Worm (Caenorhabditis elegans) whole organism, L4 larva: ENCODE data around the gene ZC262.13.

Experiments
- D1046.2 ChIP-seq: fragments of 200-800 bp; sonication (Bioruptor generic); IDR thresholded peaks from 2 replicates; pipeline ENCODE4 v1.3.6; 2022; ENCODE audit warnings: missing genetic modification characterization, missing compliant biosample characterization
- F10B5.3 ChIP-seq: sonication (generic microtip); optimal IDR thresholded peaks from 2 replicates; lab custom pipeline; 2016; ENCODE audit warnings: mild to moderate bottlenecking, missing genetic modification characterization, missing compliant biosample characterization
- F44E2.7 ChIP-seq: fragments of 200-800 bp; sonication (Bioruptor generic); IDR thresholded peaks from 2 replicates; pipeline ENCODE4 v2.1.2; 2022; ENCODE audit warnings: missing genetic modification characterization, missing compliant biosample characterization
- R02D3.7 ChIP-seq: fragments of 150-350 bp; sonication (generic microtip); optimal IDR thresholded peaks from 3 replicates; lab custom pipeline; 2014; ENCODE audit warnings: missing biosample characterization, missing genetic modification characterization
- Y105C5A.15 ChIP-seq: fragments of 200-800 bp; sonication (Bioruptor generic); IDR thresholded peaks from 2 replicates; pipeline ENCODE4 v1.3.6; 2022; ENCODE audit warnings: missing genetic modification characterization, missing compliant biosample characterization
- Y5F2A.4 ChIP-seq: fragments of 200-800 bp; sonication (Bioruptor generic); optimal IDR thresholded peaks from 2 replicates; lab custom pipeline; 2018; ENCODE audit warnings: mild to moderate bottlenecking, missing genetic modification characterization, missing compliant biosample characterization
- ZK337.2 ChIP-seq: fragments of 200-800 bp; sonication (Bioruptor generic); IDR thresholded peaks from 2 replicates; pipeline ENCODE4 v1.3.6; 2022; ENCODE audit warnings: missing genetic modification reagents, missing genetic modification characterization, missing compliant biosample characterization
- arid-1 ChIP-seq: fragments of 200-800 bp; sonication (Bioruptor generic); conservative IDR thresholded peaks from 2 replicates; pipeline ENCODE4 v1.3.6; 2022; ENCODE audit warnings: missing genetic modification reagents, missing genetic modification characterization, missing compliant biosample characterization
- ceh-28 ChIP-seq: fragments of 150-350 bp; optimal IDR thresholded peaks from 2 replicates; lab custom pipeline; 2014; ENCODE audit warnings: missing biosample characterization, missing genetic modification reagents, missing genetic modification characterization
- ceh-44 ChIP-seq: fragments of 200-800 bp; sonication (Bioruptor generic); IDR thresholded peaks from 2 replicates; pipeline ENCODE4 v1.3.6; 2022; ENCODE audit warnings: missing genetic modification reagents, missing genetic modification characterization, missing compliant biosample characterization
- ceh-62 ChIP-seq: sonication (generic microtip); optimal IDR thresholded peaks from 2 replicates; lab custom pipeline; 2017; ENCODE audit warnings: missing biosample characterization, missing genetic modification characterization
- ceh-82 ChIP-seq: sonication (generic microtip); optimal IDR thresholded peaks from 2 replicates; lab custom pipeline; 2017; ENCODE audit warnings: missing biosample characterization, missing genetic modification characterization
- cey-2 ChIP-seq: sonication (generic microtip); optimal IDR thresholded peaks from 3 replicates; lab custom pipeline; 2017; ENCODE audit warnings: missing genetic modification characterization, mild to moderate bottlenecking, missing compliant biosample characterization, antibody characterized with exemption, borderline replicate concordance; ENCODE audit not compliant: insufficient read depth
- ctbp-1 ChIP-seq: fragments of 200-800 bp; sonication (Bioruptor generic); IDR thresholded peaks from 2 replicates; pipeline ENCODE4 v1.3.6; 2022; ENCODE audit warnings: missing genetic modification reagents, missing genetic modification characterization, missing compliant biosample characterization
- daf-16 ChIP-seq, 3 experiments: sonication (generic microtip); optimal IDR thresholded peaks; 2 replicates each; lab custom pipeline; 2016 to 2017; ENCODE audit warnings: missing genetic modification characterization in 3 of 3, missing genetic modification reagents in 3 of 3, mild to moderate bottlenecking in 2 of 3, missing compliant biosample characterization in 2 of 3, missing biosample characterization in 1 of 3, moderate library complexity in 1 of 3
- dmd-9 ChIP-seq: fragments of 200-800 bp; sonication (Bioruptor generic); IDR thresholded peaks from 2 replicates; pipeline ENCODE4 v1.3.6; 2022; ENCODE audit warnings: missing genetic modification reagents, missing genetic modification characterization, missing compliant biosample characterization
- dpl-1 ChIP-seq: fragments of 150-350 bp; optimal IDR thresholded peaks from 2 replicates; lab custom pipeline; 2014; ENCODE audit warnings: missing biosample characterization, missing genetic modification reagents, missing genetic modification characterization
- duxl-1 ChIP-seq: sonication (generic microtip); optimal IDR thresholded peaks from 2 replicates; lab custom pipeline; 2016; ENCODE audit warnings: mild to moderate bottlenecking, missing genetic modification characterization, moderate library complexity, missing compliant biosample characterization; ENCODE audit not compliant: poor library complexity
- dve-1 ChIP-seq: sonication (generic microtip); optimal IDR thresholded peaks from 2 replicates; lab custom pipeline; 2017; ENCODE audit warnings: antibody characterized with exemption, mild to moderate bottlenecking, missing genetic modification characterization, missing compliant biosample characterization; ENCODE audit not compliant: insufficient read depth
- egl-27 ChIP-seq: sonication (generic microtip); optimal IDR thresholded peaks from 3 replicates; lab custom pipeline; 2017; ENCODE audit warnings: missing biosample characterization, missing genetic modification reagents, missing genetic modification characterization
- egl-43 ChIP-seq: fragments of 200-800 bp; sonication (Bioruptor generic); IDR thresholded peaks from 2 replicates; pipeline ENCODE4 v1.3.6; 2022; ENCODE audit warnings: missing genetic modification reagents, missing genetic modification characterization, missing compliant biosample characterization
- gei-8 ChIP-seq: fragments of 200-800 bp; sonication (Bioruptor generic); optimal IDR thresholded peaks from 2 replicates; lab custom pipeline; 2018; ENCODE audit warnings: mild to moderate bottlenecking, missing genetic modification characterization, missing compliant biosample characterization
- hif-1 ChIP-seq, 2 experiments: sonication (generic microtip); optimal IDR thresholded peaks; 2 replicates each; lab custom pipeline; 2016 to 2017; ENCODE audit warnings: missing compliant biosample characterization in 2 of 2, missing genetic modification characterization in 2 of 2, missing genetic modification reagents in 2 of 2, missing genotype in 2 of 2, mild to moderate bottlenecking in 1 of 2
- hlh-11 ChIP-seq: fragments of 200-800 bp; sonication (Bioruptor generic); optimal IDR thresholded peaks from 2 replicates; lab custom pipeline; 2018; ENCODE audit warnings: mild to moderate bottlenecking, missing genetic modification characterization, missing compliant biosample characterization
- hlh-30 ChIP-seq: sonication (generic microtip); optimal IDR thresholded peaks from 2 replicates; lab custom pipeline; 2017; ENCODE audit warnings: antibody characterized with exemption, mild to moderate bottlenecking, missing genetic modification characterization, missing compliant biosample characterization; ENCODE audit not compliant: insufficient read depth
- jun-1 ChIP-seq: fragments of 150-350 bp; optimal IDR thresholded peaks from 2 replicates; lab custom pipeline; 2014; ENCODE audit warnings: missing biosample characterization, missing genetic modification reagents, missing genetic modification characterization
- lin-1 ChIP-seq: fragments of 200-800 bp; sonication (Bioruptor generic); IDR thresholded peaks from 2 replicates; pipeline ENCODE4 v1.3.6; 2022; ENCODE audit warnings: missing genetic modification reagents, missing genetic modification characterization, missing compliant biosample characterization
- lin-15B ChIP-seq: fragments of 150-350 bp; sonication (generic microtip); optimal IDR thresholded peaks from 3 replicates; lab custom pipeline; 2014; ENCODE audit warnings: missing biosample characterization, missing genetic modification characterization
- lin-38 ChIP-seq: fragments of 200-800 bp; sonication (Bioruptor generic); IDR thresholded peaks from 2 replicates; pipeline ENCODE4 v1.3.6; 2022; ENCODE audit warnings: missing genetic modification reagents, missing genetic modification characterization, missing compliant biosample characterization
- lin-39 ChIP-seq: fragments of 150-350 bp; optimal IDR thresholded peaks from 2 replicates; lab custom pipeline; 2014; ENCODE audit warnings: missing biosample characterization, missing genetic modification reagents, missing genetic modification characterization
- lsy-2 ChIP-seq, 2 experiments: fragments of 150-350 bp in 1 of 2; sonication (generic microtip) in 1 of 2; optimal IDR thresholded peaks; 2 replicates each; lab custom pipeline; 2014 to 2017; ENCODE audit warnings: missing biosample characterization in 2 of 2, missing genetic modification characterization in 2 of 2
- mes-2 ChIP-seq: sonication (generic microtip); optimal IDR thresholded peaks from 2 replicates; lab custom pipeline; 2016; ENCODE audit warnings: missing genotype, mild to moderate bottlenecking, missing genetic modification characterization, missing compliant biosample characterization; ENCODE audit not compliant: poor library complexity, severe bottlenecking
- mxl-3 ChIP-seq: fragments of 200-800 bp; sonication (Bioruptor generic); optimal IDR thresholded peaks from 2 replicates; lab custom pipeline; 2018; ENCODE audit warnings: mild to moderate bottlenecking, missing genetic modification characterization, missing compliant biosample characterization
- nhr-111 ChIP-seq: fragments of 200-800 bp; sonication (Bioruptor generic); optimal IDR thresholded peaks from 2 replicates; lab custom pipeline; 2018; ENCODE audit warnings: mild to moderate bottlenecking, missing genetic modification characterization, missing compliant biosample characterization
- nhr-25 ChIP-seq: sonication (generic microtip); optimal IDR thresholded peaks from 2 replicates; lab custom pipeline; 2017; ENCODE audit warnings: missing genetic modification characterization, mild to moderate bottlenecking, missing compliant biosample characterization, antibody characterized with exemption, moderate library complexity, borderline replicate concordance; ENCODE audit not compliant: insufficient read depth
- nhr-42 ChIP-seq: fragments of 200-800 bp; sonication (Bioruptor generic); IDR thresholded peaks from 2 replicates; pipeline ENCODE4 v1.3.6; 2022; ENCODE audit warnings: missing genetic modification characterization, missing compliant biosample characterization
- nhr-48 ChIP-seq: sonication (generic microtip); optimal IDR thresholded peaks from 2 replicates; lab custom pipeline; 2016; ENCODE audit warnings: mild to moderate bottlenecking, missing genetic modification characterization, missing compliant biosample characterization
- nhr-6 ChIP-seq: fragments of 150-350 bp; optimal IDR thresholded peaks from 2 replicates; lab custom pipeline; 2014; ENCODE audit warnings: missing biosample characterization, missing genetic modification characterization
- pha-4 ChIP-seq, 2 experiments: fragments of 150-350 bp in 1 of 2; fragments of 200-800 bp in 1 of 2; sonication (Bioruptor generic) in 1 of 2; IDR thresholded peaks in 1 of 2; optimal IDR thresholded peaks in 1 of 2; 2 replicates each; pipeline versions ENCODE4 v1.3.6 to Lab custom; 2014 to 2022; ENCODE audit warnings: missing genetic modification characterization in 2 of 2, missing genetic modification reagents in 2 of 2, missing biosample characterization in 1 of 2, missing compliant biosample characterization in 1 of 2
- php-3 ChIP-seq: fragments of 200-800 bp; sonication (Bioruptor generic); IDR thresholded peaks from 2 replicates; pipeline ENCODE4 v1.3.6; 2022; ENCODE audit warnings: missing genetic modification reagents, missing genetic modification characterization, missing compliant biosample characterization
- saeg-2 ChIP-seq: fragments of 200-800 bp; sonication (Bioruptor generic); IDR thresholded peaks from 2 replicates; pipeline ENCODE4 v1.3.6; 2022; ENCODE audit warnings: missing genetic modification reagents, missing genetic modification characterization, missing compliant biosample characterization
- set-16 ChIP-seq: fragments of 200-800 bp; sonication (Bioruptor generic); IDR thresholded peaks from 2 replicates; pipeline ENCODE4 v1.3.6; 2022; ENCODE audit warnings: missing genetic modification reagents, missing genetic modification characterization, missing compliant biosample characterization
- snpc-1.2 ChIP-seq: fragments of 200-800 bp; sonication (Bioruptor generic); IDR thresholded peaks from 2 replicates; pipeline ENCODE4 v1.3.6; 2022; ENCODE audit warnings: missing genetic modification reagents, missing genetic modification characterization, missing compliant biosample characterization
- spr-3 ChIP-seq: fragments of 200-800 bp; sonication (Bioruptor generic); optimal IDR thresholded peaks from 2 replicates; lab custom pipeline; 2018; ENCODE audit warnings: mild to moderate bottlenecking, missing genetic modification characterization, missing compliant biosample characterization
- unc-130 ChIP-seq: sonication (generic microtip); optimal IDR thresholded peaks from 2 replicates; lab custom pipeline; 2016; ENCODE audit warnings: missing genetic modification reagents, missing genetic modification characterization, missing compliant biosample characterization
- zip-11 ChIP-seq: fragments of 200-800 bp; sonication (Bioruptor generic); IDR thresholded peaks from 2 replicates; pipeline ENCODE4 v1.3.6; 2022; ENCODE audit warnings: missing genetic modification characterization, missing compliant biosample characterization

ZC262.13 gene

DNA sequence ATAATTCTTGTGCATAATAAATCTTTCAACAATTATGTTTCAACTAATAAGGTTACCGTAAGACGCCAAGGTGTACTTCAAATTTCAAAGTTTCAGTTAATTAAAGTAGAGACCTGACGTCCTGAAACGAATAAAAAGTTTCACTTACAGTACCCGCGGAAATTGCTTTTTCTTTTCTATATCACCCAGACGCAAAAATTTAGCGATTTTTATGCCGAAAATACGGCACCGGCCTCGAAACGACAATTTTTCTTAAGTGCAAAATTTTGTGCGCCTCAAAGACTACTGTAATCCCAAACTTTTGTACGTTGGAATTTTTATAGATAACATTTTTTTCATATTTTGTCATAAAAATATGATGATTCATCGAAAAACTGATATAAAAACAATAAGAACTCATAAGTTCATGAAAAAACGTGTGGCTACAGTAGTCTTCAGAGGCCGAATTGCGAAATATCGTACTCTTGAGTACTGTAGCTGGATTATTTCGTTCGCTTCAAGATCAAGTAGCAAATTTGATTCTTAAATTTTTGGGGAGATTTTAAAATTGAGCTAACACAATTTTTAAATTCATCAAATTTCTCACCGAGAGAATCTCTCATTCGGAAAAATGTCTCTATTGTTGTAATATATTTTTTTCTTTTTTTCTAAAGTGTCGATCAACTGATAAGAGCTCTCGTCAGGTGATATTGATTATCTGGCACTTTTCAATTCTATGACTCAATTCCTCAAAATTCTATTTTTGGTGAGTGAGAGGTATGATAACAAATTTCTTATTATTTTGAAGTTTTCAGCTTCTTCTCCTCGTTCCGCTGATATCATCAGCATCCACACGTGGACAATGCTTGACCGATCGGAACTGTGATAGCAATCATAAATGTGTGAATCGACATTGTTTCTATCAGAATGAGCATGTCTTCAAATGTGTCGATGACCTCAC lies at the start of gene ZC262.13:
TSS of gene ZC262.13 (plus strand) at position 641 of the 940 bp plus-strand sequence.
- TF ChIP-seq nhr-48 (tag; lab: Kevin White, UChicago): peak; percentile 2
- no peak for TF ChIP-seq D1046.2 (GFP tag; lab: Robert Waterston, UW)
- TF ChIP-seq F44E2.7 (GFP tag; lab: Robert Waterston, UW): no peak
- no peak for TF ChIP-seq Y5F2A.4 (GFP tag; lab: Kevin White, UChicago)
- no peak for TF ChIP-seq nhr-111 (GFP tag; lab: Kevin White, UChicago)
- no peak for TF ChIP-seq dpl-1
- no peak for TF ChIP-seq daf-16 (GFP tag; optimal IDR thresholded peaks at IDR 0.05; lab: Kevin White, UChicago)
- peak; percentile 49 for TF ChIP-seq daf-16 (tag; optimal IDR thresholded peaks at IDR 0.05; lab: Kevin White, UChicago)
- no peak for TF ChIP-seq egl-27 (tag; lab: Kevin White, UChicago)
- no peak for TF ChIP-seq dmd-9 (GFP tag; lab: Robert Waterston, UW)
- TF ChIP-seq pha-4 (GFP tag; IDR thresholded peaks at IDR 0.05; lab: Robert Waterston, UW): peak; percentile 12; the same call in 1 of the 2 replicates
- TF ChIP-seq pha-4 (tag; optimal IDR thresholded peaks at IDR 0.05; lab: Kevin White, UChicago): no peak
- no peak for TF ChIP-seq ZK337.2 (GFP tag; lab: Robert Waterston, UW)
- peak; percentile 55 for TF ChIP-seq hlh-11 (tag; lab: Kevin White, UChicago)
- no peak for TF ChIP-seq cey-2 (tag; lab: Kevin White, UChicago)
- no peak for TF ChIP-seq ceh-44 (GFP tag; lab: Robert Waterston, UW)
- no peak for TF ChIP-seq nhr-25 (tag; lab: Kevin White, UChicago)
- TF ChIP-seq mxl-3 (GFP tag; lab: Kevin White, UChicago): no peak
- TF ChIP-seq lsy-2 (tag; optimal IDR thresholded peaks at IDR 0.05; lab: Kevin White, UChicago): peak in 1 of 2 experiments; percentile 51
- peak; percentile 11 for TF ChIP-seq mes-2 (tag; lab: Kevin White, UChicago)
- TF ChIP-seq nhr-42 (GFP tag; lab: Robert Waterston, UW): no peak
- TF ChIP-seq dve-1: peak; percentile 82
- no peak for TF ChIP-seq Y105C5A.15
- no peak for TF ChIP-seq spr-3
- peak; percentile 2 for TF ChIP-seq jun-1 (tag; lab: Kevin White, UChicago)
- no peak for TF ChIP-seq nhr-6 (tag; lab: Kevin White, UChicago)
- no peak for TF ChIP-seq lin-1 (GFP tag; lab: Robert Waterston, UW)
- TF ChIP-seq gei-8 (GFP tag; lab: Kevin White, UChicago): no peak
- no peak for TF ChIP-seq lin-39 (tag; lab: Kevin White, UChicago)
- no peak for TF ChIP-seq arid-1 (GFP tag; lab: Robert Waterston, UW)
- no peak for TF ChIP-seq R02D3.7 (tag; lab: Kevin White, UChicago)
- TF ChIP-seq hlh-30 (tag; lab: Kevin White, UChicago): peak; percentile 37
- no peak for TF ChIP-seq ceh-28 (tag; lab: Kevin White, UChicago)
- no peak for TF ChIP-seq snpc-1.2 (GFP tag; lab: Robert Waterston, UW)
- no peak for TF ChIP-seq zip-11
- peak; percentile 12; the same call in 1 of the 2 replicates for TF ChIP-seq php-3 (GFP tag; lab: Robert Waterston, UW)
- TF ChIP-seq egl-43: no peak
- no peak for TF ChIP-seq saeg-2 (GFP tag; lab: Robert Waterston, UW)
- no peak for TF ChIP-seq F10B5.3 (tag; lab: Kevin White, UChicago)
- TF ChIP-seq ceh-62: no peak
- TF ChIP-seq ceh-82 (tag; lab: Kevin White, UChicago): no peak
- no peak for TF ChIP-seq set-16
- no peak for TF ChIP-seq lin-15B (tag; lab: Kevin White, UChicago)
- TF ChIP-seq lin-38: no peak
- no peak for TF ChIP-seq hif-1 (tag; optimal IDR thresholded peaks at IDR 0.05; lab: Kevin White, UChicago)
- no peak for TF ChIP-seq ctbp-1
- TF ChIP-seq unc-130 (GFP tag; lab: Kevin White, UChicago): no peak
- TF ChIP-seq duxl-1 (tag; lab: Kevin White, UChicago): no peak
